Worm (Caenorhabditis elegans) whole organism, late embryonic: ENCODE results near the gene luc-7L.

Source experiments
- F13H6.1 ChIP-seq: sonication (generic microtip); optimal IDR thresholded peaks from 2 replicates; lab custom pipeline; 2016; ENCODE audit warnings: missing genetic modification characterization, missing compliant biosample characterization
- ama-1 ChIP-seq: fragments of 150-350 bp; optimal IDR thresholded peaks from 2 replicates; lab custom pipeline; 2014
- ceh-18 ChIP-seq: sonication (generic microtip); optimal IDR thresholded peaks from 2 replicates; lab custom pipeline; 2016; ENCODE audit warnings: missing genetic modification characterization, missing compliant biosample characterization
- ceh-31 ChIP-seq: sonication (generic microtip); optimal IDR thresholded peaks from 2 replicates; lab custom pipeline; 2016; ENCODE audit warnings: missing genetic modification characterization, missing compliant biosample characterization
- pqm-1 ChIP-seq: sonication (generic microtip); optimal IDR thresholded peaks from 2 replicates; lab custom pipeline; 2016; ENCODE audit warnings: missing genetic modification characterization, missing compliant biosample characterization
- sox-2 ChIP-seq: fragments of 200-800 bp; sonication (Bioruptor generic); IDR thresholded peaks from 2 replicates; pipeline ENCODE4 v1.3.6; 2022; ENCODE audit warnings: missing genetic modification reagents, missing genetic modification characterization, missing compliant biosample characterization

- TF ChIP-seq ceh-31 (tag; lab: Kevin White, UChicago) (no peak), F13H6.1 (tag; lab: Kevin White, UChicago) (no peak), pqm-1 (tag; lab: Kevin White, UChicago) (no peak), sox-2 (GFP tag; lab: Robert Waterston, UW) (no peak), ceh-18 (tag; lab: Kevin White, UChicago) (no peak), ama-1 (lab: Kevin White, UChicago) (no peak)
Measured at ce11 chrII:7666338-7666737, 40.9 kb downstream of the luc-7L start.
